Worm (Caenorhabditis elegans): ENCODE results near the gene srz-79.

Gene srz-79

DNA sequence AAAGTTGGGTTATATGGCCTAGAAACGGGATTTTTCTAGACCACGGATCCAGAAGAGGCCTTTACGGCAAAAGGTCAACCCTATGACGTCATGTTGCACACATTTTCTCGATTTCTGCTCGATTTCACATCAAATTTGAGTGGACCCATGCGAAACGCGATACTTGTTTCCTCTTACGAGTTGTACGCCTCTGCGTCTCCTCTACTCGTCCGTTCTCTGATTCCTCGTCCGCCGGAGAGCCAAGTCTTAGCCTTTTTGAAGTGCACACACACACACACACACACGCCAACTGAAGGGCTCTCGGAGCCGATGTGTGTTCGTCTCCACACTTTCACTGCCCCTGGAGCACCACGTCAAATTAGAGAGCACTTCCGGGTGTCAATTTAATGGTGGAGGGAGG, 27.5 kb downstream of the srz-79 start:
- no peak for TF ChIP-seq attf-4 (tag; optimal IDR thresholded peaks at IDR 0.05)
- TF ChIP-seq Y5F2A.4 (GFP tag; optimal IDR thresholded peaks at IDR 0.05), result no peak
- TF ChIP-seq aha-1 (tag), result peak; percentile 29
- TF ChIP-seq vab-7 (GFP tag; IDR thresholded peaks at IDR 0.05), result no peak
- TF ChIP-seq unc-39 (tag; optimal IDR thresholded peaks at IDR 0.05), result no peak
- TF ChIP-seq egl-43 (GFP tag; IDR thresholded peaks at IDR 0.05), result no peak
- no peak for TF ChIP-seq arid-1 (GFP tag; conservative IDR thresholded peaks at IDR 0.05)
- TF ChIP-seq mep-1 (tag; optimal IDR thresholded peaks at IDR 0.05), result no peak
- peak; percentile 16; the same call in 1 of the 2 replicates for TF ChIP-seq set-16 (GFP tag; IDR thresholded peaks at IDR 0.05)
- TF ChIP-seq daf-16 (GFP tag; optimal IDR thresholded peaks at IDR 0.05), result no peak
- TF ChIP-seq daf-16 (tag; optimal IDR thresholded peaks at IDR 0.05), result no peak
- TF ChIP-seq pha-4 (GFP tag; IDR thresholded peaks at IDR 0.05), result no peak
- no peak for TF ChIP-seq pha-4 (tag; optimal IDR thresholded peaks at IDR 0.05)
- peak; percentile 40; the same call in 1 of the 2 replicates for TF ChIP-seq ctbp-1 (GFP tag; IDR thresholded peaks at IDR 0.05)
- no peak for TF ChIP-seq lim-7 (GFP tag; IDR thresholded peaks at IDR 0.05)
- 0 out of 2 replicates have a peak, but pooled peaks have one; percentile 8 for TF ChIP-seq hmg-1.1 (GFP tag; IDR thresholded peaks at IDR 0.05)
- TF ChIP-seq T26A8.4 (GFP tag; IDR thresholded peaks at IDR 0.05), result no peak
- no peak for TF ChIP-seq aly-2 (tag; optimal IDR thresholded peaks at IDR 0.05)
- TF ChIP-seq F44E2.7 (GFP tag; IDR thresholded peaks at IDR 0.05), result no peak
- no peak for TF ChIP-seq lin-29 (GFP tag; IDR thresholded peaks at IDR 0.05)
- TF ChIP-seq gei-8 (GFP tag; optimal IDR thresholded peaks at IDR 0.05), result no peak
- TF ChIP-seq nhr-28 (tag; optimal IDR thresholded peaks at IDR 0.05), result no peak
- TF ChIP-seq nhr-111 (GFP tag; optimal IDR thresholded peaks at IDR 0.05), result no peak
- no peak for TF ChIP-seq spr-1 (tag; optimal IDR thresholded peaks at IDR 0.05)
- peak; percentile 22 for TF ChIP-seq rbr-2 (tag; optimal IDR thresholded peaks at IDR 0.05)
- peak in 1 of 2 experiments; percentile 8 for TF ChIP-seq lsy-2 (tag; optimal IDR thresholded peaks at IDR 0.05)
- TF ChIP-seq fkh-10 (GFP tag; optimal IDR thresholded peaks at IDR 0.05), result peak; percentile 67
- no peak for TF ChIP-seq ceh-28 (tag; optimal IDR thresholded peaks at IDR 0.05)
- peak in 1 of 2 experiments; percentile 53 for TF ChIP-seq unc-62 (GFP tag; optimal IDR thresholded peaks at IDR 0.05 in 1 of 2)
- TF ChIP-seq unc-62 (tag; optimal IDR thresholded peaks at IDR 0.05), result no peak
- no peak for TF ChIP-seq mdt-29 (GFP tag; IDR thresholded peaks at IDR 0.05)
- TF ChIP-seq madf-5 (GFP tag; IDR thresholded peaks at IDR 0.05), result no peak
- TF ChIP-seq tra-1 (GFP tag; IDR thresholded peaks at IDR 0.05), result no peak
- no peak for TF ChIP-seq ceh-44 (GFP tag; IDR thresholded peaks at IDR 0.05)

DNA sequence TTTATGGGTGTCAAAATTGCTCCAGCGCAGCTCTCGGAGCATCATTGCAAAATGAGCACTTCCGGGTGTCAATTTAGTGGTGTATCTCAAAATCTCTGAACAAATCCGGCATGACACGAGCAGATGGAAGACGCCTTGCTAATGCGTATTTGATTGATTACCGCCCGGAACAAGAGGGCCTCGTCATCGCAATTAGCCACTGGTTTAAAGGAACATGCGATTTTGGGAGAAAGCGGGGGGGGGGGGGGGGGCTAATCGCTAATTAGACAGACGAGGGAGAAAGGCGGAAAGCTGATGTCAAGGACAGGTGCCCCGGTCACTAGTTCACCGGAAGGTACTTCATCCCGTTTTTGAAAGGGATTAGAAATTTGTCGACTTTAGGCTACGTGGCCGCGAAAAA, 28.3 kb downstream of the srz-79 start:
- TF ChIP-seq set-16 (GFP tag; IDR thresholded peaks at IDR 0.05) (peak; percentile 12; the same call in 1 of the 2 replicates), Y5F2A.4 (GFP tag; optimal IDR thresholded peaks at IDR 0.05) (no peak), spr-3 (GFP tag; optimal IDR thresholded peaks at IDR 0.05) (no peak)

DNA sequence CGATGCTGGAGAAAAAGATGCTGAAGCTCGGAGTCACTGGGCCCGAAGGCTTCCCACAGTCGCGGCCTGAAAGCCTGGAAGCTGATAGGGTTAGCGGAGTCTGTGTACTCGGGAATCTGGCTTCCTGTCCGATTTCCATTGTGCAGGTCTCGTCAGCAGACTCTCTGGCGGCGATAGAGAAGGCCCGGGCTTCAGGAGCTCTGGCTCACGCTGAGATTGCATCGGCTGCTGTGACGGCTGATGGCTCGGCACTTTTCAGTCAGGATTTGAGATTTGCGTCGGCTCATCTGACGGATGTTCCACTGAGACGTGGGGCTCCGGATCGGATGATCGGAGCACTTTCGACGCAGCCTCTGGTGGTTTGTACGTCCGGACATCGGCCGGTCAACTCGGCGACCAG, 30.0 kb downstream of the srz-79 start:
- TF ChIP-seq F49E8.2 (tag; optimal IDR thresholded peaks at IDR 0.05; ENCODE audit: borderline replicate concordance), result no peak
- peak; percentile 88 for TF ChIP-seq set-16 (GFP tag; IDR thresholded peaks at IDR 0.05)
- TF ChIP-seq fos-1 (tag; optimal IDR thresholded peaks at IDR 0.05), result no peak

DNA sequence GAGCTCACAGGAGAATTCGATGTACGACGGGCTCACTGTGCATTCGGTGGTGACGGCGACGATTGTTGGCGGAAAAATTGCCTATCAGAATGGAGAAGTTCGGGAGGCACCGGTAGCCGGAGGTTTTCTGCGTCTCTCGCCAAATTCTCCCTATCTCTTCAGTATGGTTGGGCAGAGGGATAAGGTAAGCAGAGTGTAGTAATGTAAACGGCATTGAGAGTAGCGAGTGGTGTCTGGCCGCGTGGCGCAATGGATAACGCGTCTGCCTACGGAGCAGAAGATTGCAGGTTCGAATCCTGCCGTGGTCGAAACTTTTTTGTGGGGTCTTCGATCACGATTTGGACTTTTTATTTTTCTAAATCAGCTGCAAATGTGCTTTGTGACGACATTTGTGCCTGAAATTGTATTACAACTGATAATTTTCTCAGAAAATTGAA, 31.2 kb downstream of the srz-79 start:
- TF ChIP-seq lin-39 (tag; optimal IDR thresholded peaks at IDR 0.05) (no peak), ztf-7 (tag; optimal IDR thresholded peaks at IDR 0.05) (no peak), set-16 (GFP tag; IDR thresholded peaks at IDR 0.05) (peak; percentile 67), saeg-2 (GFP tag; IDR thresholded peaks at IDR 0.05) (0 out of 2 replicates have a peak, but pooled peaks have one; percentile 16), nhr-10 (tag; optimal IDR thresholded peaks at IDR 0.05) (no peak), duxl-1 (tag; optimal IDR thresholded peaks at IDR 0.05; ENCODE audit: poor library complexity) (no peak), lin-29 (GFP tag; IDR thresholded peaks at IDR 0.05) (no peak), rbr-2 (tag; optimal IDR thresholded peaks at IDR 0.05) (peak; percentile 50), dve-1 (tag; optimal IDR thresholded peaks at IDR 0.05; ENCODE audit: insufficient read depth) (peak; percentile 17), snpc-4 (tag; optimal IDR thresholded peaks at IDR 0.05) (no peak), hif-1 (tag; optimal IDR thresholded peaks at IDR 0.05) (peak in 1 of 2 experiments; percentile 16), nhr-111 (GFP tag; optimal IDR thresholded peaks at IDR 0.05) (peak; percentile 75), lsy-2 (tag; optimal IDR thresholded peaks at IDR 0.05) (peak in 1 of 2 experiments; percentile 49), zag-1 (tag; optimal IDR thresholded peaks at IDR 0.05) (no peak), Y105C5A.15 (GFP tag; IDR thresholded peaks at IDR 0.05) (peak; percentile 82; the same call in 1 of the 2 replicates), pqm-1 (tag; optimal IDR thresholded peaks at IDR 0.05) (no peak), php-3 (GFP tag; IDR thresholded peaks at IDR 0.05) (peak; percentile 75)

Data from whole organism, L4 larva.